Fruit fly (Drosophila melanogaster) whole organism, adult: ENCODE data around the gene CG32462.
A peak's percentile ranks its signal among the peaks of the same experiment; 100 is the strongest.

ENCODE experiments used
- CG11617 ChIP-seq: fragments of 200-800 bp; sonication (Bioruptor generic); optimal IDR thresholded peaks from 2 replicates; lab custom pipeline; 2017; ENCODE audit warnings: mild to moderate bottlenecking, missing biosample characterization, missing genetic modification reagents, missing genetic modification characterization
- CG12768 ChIP-seq: fragments of 200-800 bp; sonication (Bioruptor generic); optimal IDR thresholded peaks from 2 replicates; lab custom pipeline; 2017; ENCODE audit warnings: missing biosample characterization, missing genetic modification characterization, mild to moderate bottlenecking, moderate library complexity, missing genetic modification reagents
- CG14711 ChIP-seq: fragments of 200-800 bp; sonication (Bioruptor generic); optimal IDR thresholded peaks from 2 replicates; lab custom pipeline; 2018; ENCODE audit warnings: missing biosample characterization, mild to moderate bottlenecking, missing genetic modification characterization, moderate library complexity
- CG1620 ChIP-seq: fragments of 200-800 bp; sonication (Bioruptor generic); optimal IDR thresholded peaks from 2 replicates; lab custom pipeline; 2016; ENCODE audit warnings: missing biosample characterization, missing genetic modification characterization
- CG33017 ChIP-seq: fragments of 200-800 bp; sonication (Bioruptor generic); optimal IDR thresholded peaks from 2 replicates; lab custom pipeline; 2018; ENCODE audit warnings: missing biosample characterization, mild to moderate bottlenecking, missing genetic modification characterization, moderate library complexity
- CG5204 ChIP-seq: fragments of 200-800 bp; sonication (Bioruptor generic); optimal IDR thresholded peaks from 2 replicates; lab custom pipeline; 2016; ENCODE audit warnings: missing biosample characterization, missing genetic modification characterization
- CG7045 ChIP-seq: fragments of 200-800 bp; sonication (Bioruptor generic); optimal IDR thresholded peaks from 2 replicates; lab custom pipeline; 2017; ENCODE audit warnings: missing biosample characterization, mild to moderate bottlenecking, missing genetic modification characterization
- CG7101 ChIP-seq: fragments of 200-800 bp; sonication (Bioruptor generic); optimal IDR thresholded peaks from 2 replicates; lab custom pipeline; 2018; ENCODE audit warnings: missing biosample characterization, mild to moderate bottlenecking, missing genetic modification characterization, moderate library complexity
- Clk ChIP-seq: fragments of 200-800 bp; sonication (Bioruptor generic); optimal IDR thresholded peaks from 2 replicates; lab custom pipeline; 2017; ENCODE audit warnings: missing biosample characterization, missing genetic modification characterization
- Crg-1 ChIP-seq: fragments of 200-800 bp; sonication (Bioruptor generic); optimal IDR thresholded peaks from 2 replicates; lab custom pipeline; 2016; ENCODE audit warnings: missing biosample characterization, missing genetic modification characterization
- Hr96 ChIP-seq: fragments of 200-800 bp; sonication (Bioruptor generic); optimal IDR thresholded peaks from 2 replicates; lab custom pipeline; 2016; ENCODE audit warnings: missing biosample characterization, missing genetic modification characterization
- Mnt ChIP-seq: fragments of 200-800 bp; sonication (Bioruptor generic); optimal IDR thresholded peaks from 2 replicates; lab custom pipeline; 2016; ENCODE audit warnings: missing biosample characterization, mild to moderate bottlenecking, missing genetic modification characterization
- bab1 ChIP-seq: fragments of 200-800 bp; sonication (Bioruptor generic); optimal IDR thresholded peaks from 3 replicates; lab custom pipeline; 2019; ENCODE audit warnings: missing biosample characterization, mild to moderate bottlenecking, missing genetic modification characterization, moderate library complexity
- cic ChIP-seq: fragments of 200-800 bp; sonication (Bioruptor generic); optimal IDR thresholded peaks from 2 replicates; lab custom pipeline; 2017; ENCODE audit warnings: missing biosample characterization, mild to moderate bottlenecking, missing genetic modification characterization, moderate library complexity
- cnc ChIP-seq, 2 experiments: fragments of >200 bp; optimal IDR thresholded peaks; 2 replicates each; lab custom pipeline; 2017
- kay ChIP-seq: fragments of 200-800 bp; sonication (Bioruptor generic); peaks from one replicate; lab custom pipeline; 2016; ENCODE audit warnings: missing biosample characterization, missing genetic modification characterization, borderline replicate concordance
- ovo ChIP-seq: fragments of 200-800 bp; sonication (Bioruptor generic); optimal IDR thresholded peaks from 2 replicates; lab custom pipeline; 2016; ENCODE audit warnings: missing biosample characterization, missing genetic modification characterization
- pad ChIP-seq: fragments of 200-800 bp; sonication (Bioruptor generic); optimal IDR thresholded peaks from 3 replicates; lab custom pipeline; 2017; ENCODE audit warnings: missing biosample characterization, missing genetic modification characterization, mild to moderate bottlenecking, moderate library complexity, missing genetic modification reagents
- tj ChIP-seq: fragments of 200-800 bp; sonication (Bioruptor generic); optimal IDR thresholded peaks from 3 replicates; lab custom pipeline; 2017; ENCODE audit warnings: missing biosample characterization, mild to moderate bottlenecking, missing genetic modification characterization, moderate library complexity
- toe ChIP-seq: fragments of 200-800 bp; sonication (Bioruptor generic); optimal IDR thresholded peaks from 2 replicates; lab custom pipeline; 2016; ENCODE audit warnings: missing biosample characterization, missing genetic modification characterization

CG32462 gene

DNA sequence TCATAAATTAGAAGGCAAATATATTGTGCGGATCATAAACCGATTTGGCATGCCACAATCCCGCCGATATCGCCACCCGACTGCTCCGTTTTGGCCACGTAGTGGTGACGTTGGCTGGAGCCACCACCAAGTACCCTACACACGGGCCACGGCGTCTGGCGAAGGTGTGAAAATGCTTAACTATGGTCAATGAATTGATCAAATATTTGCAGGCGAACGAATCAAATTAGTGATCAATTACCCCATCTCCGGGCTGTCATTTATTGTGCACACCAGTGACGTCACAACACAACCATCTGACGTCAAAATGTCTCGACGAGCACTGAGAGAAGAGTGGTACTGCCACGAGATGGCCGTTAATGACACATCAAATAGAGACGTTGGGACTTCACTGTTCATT lies 34.4 kb upstream of the CG32462 start:
- TF ChIP-seq CG12768 (GFP tag; lab: Kevin White, UChicago) (no peak), cnc (optimal IDR thresholded peaks at IDR 0.05; lab: Kevin White, UChicago) (no peak), Crg-1 (GFP tag; lab: Kevin White, UChicago) (no peak), Hr96 (GFP tag; lab: Kevin White, UChicago) (no peak), kay (GFP tag; lab: Kevin White, UChicago) (no peak), CG7101 (tag; lab: Kevin White, UChicago) (no peak), CG11617 (no peak), bab1 (GFP tag; lab: Kevin White, UChicago) (no peak), Mnt (no peak), CG7045 (GFP tag; lab: Kevin White, UChicago) (no peak), Clk (GFP tag; lab: Kevin White, UChicago) (no peak), pad (GFP tag; lab: Kevin White, UChicago) (no peak), CG5204 (no peak), cic (GFP tag; lab: Kevin White, UChicago) (no peak), toe (no peak), tj (GFP tag; lab: Kevin White, UChicago) (no peak), CG14711 (tag; lab: Kevin White, UChicago) (no peak), CG1620 (GFP tag; lab: Kevin White, UChicago) (no peak), CG33017 (no peak), ovo (GFP tag; lab: Kevin White, UChicago) (no peak)

DNA sequence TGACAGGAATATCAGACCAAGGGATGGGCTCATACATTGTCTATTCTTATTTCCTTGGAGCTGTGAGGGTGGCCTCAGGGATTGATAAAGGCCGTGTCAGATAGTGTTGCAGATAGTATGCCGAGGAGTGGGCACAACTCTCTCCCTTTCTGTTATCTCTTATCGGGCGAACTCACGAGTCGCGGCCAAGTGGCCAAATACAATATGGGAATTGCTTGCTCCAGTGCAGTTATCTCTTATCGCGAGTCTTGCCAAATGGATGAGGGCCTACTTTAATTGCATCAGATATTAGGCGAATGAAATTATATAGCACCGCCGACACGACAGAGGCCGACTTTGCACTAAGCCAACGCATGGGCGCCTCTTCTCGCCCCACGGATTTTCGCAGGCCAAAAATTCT lies 33.6 kb upstream of the CG32462 start:
- TF ChIP-seq Mnt (peak; percentile 15), CG12768 (GFP tag; lab: Kevin White, UChicago) (peak; percentile 65), cic (GFP tag; lab: Kevin White, UChicago) (peak; percentile 70), Clk (GFP tag; lab: Kevin White, UChicago) (no peak)

DNA sequence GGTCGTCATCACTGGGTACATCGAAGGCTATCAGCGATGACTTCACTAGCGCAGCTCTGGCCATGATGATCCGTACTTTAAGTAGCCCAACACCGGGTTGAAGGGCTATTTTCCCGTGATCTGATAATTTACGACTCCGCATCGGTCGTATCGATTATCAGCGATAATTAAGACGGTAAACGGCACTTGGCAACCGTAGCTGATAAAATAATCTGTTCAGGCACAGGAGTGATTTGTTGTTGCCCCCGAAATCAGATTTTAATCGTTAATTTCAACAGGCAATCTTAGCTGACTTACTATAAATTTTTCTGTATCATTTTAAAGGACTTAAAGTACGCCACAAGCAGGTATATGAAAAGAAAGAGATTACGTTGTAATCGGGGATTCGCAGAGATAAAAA lies 32.5 kb upstream of the CG32462 start:
- TF ChIP-seq Crg-1 (GFP tag; lab: Kevin White, UChicago) (no peak), CG1620 (GFP tag; lab: Kevin White, UChicago) (no peak), tj (GFP tag; lab: Kevin White, UChicago) (no peak), CG7045 (GFP tag; lab: Kevin White, UChicago) (no peak), Hr96 (GFP tag; lab: Kevin White, UChicago) (no peak), CG33017 (no peak)

DNA sequence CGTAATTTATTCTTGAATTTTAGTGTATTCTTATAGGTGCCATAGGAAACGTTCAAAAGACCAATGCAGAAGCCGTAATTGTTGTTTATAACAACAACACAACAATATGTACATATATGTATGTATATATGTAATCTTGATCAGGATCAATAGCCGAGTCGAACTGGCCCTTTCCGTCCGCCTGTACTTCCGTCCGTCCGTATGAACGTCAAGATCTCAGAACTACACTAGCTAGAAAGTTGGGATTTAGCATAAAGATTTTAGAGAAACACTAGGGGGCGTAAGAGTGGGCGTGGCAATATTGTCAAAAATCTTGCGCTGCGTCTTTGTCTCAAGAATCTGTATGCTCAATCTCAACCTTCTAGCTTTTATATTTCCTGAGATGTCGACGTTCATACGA lies 31.2 kb upstream of the CG32462 start:
- TF ChIP-seq CG12768 (GFP tag; lab: Kevin White, UChicago): no peak
- TF ChIP-seq Crg-1 (GFP tag; lab: Kevin White, UChicago): no peak
- TF ChIP-seq cic (GFP tag; lab: Kevin White, UChicago): no peak
- TF ChIP-seq Mnt: no peak
- no peak for TF ChIP-seq CG33017
- no peak for TF ChIP-seq CG11617
- TF ChIP-seq CG5204: no peak
- no peak for TF ChIP-seq cnc (optimal IDR thresholded peaks at IDR 0.05; lab: Kevin White, UChicago)
- TF ChIP-seq bab1 (GFP tag; lab: Kevin White, UChicago): no peak
- no peak for TF ChIP-seq CG14711 (tag; lab: Kevin White, UChicago)
- no peak for TF ChIP-seq CG7101 (tag; lab: Kevin White, UChicago)
- no peak for TF ChIP-seq tj (GFP tag; lab: Kevin White, UChicago)
- no peak for TF ChIP-seq CG1620 (GFP tag; lab: Kevin White, UChicago)

DNA sequence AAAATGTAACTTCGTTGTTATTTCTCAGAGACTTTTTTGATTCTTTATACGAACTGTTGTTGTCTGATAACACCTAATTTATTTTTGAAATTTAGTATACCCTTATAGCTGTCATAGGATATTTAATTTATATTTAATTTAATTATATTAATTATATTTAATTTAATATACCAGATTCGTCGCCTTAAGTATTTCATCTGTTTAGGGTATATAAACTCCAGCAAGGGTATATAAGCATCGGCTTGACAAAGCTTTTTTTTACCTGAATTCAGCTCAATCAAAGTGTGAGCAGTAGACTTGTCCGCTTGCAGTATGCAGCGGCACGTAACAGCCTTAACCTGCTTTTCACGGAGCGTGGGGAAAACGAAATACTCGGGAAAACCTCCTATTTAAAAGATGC lies 30.3 kb upstream of the CG32462 start:
- no peak for TF ChIP-seq CG14711 (tag; lab: Kevin White, UChicago)

DNA sequence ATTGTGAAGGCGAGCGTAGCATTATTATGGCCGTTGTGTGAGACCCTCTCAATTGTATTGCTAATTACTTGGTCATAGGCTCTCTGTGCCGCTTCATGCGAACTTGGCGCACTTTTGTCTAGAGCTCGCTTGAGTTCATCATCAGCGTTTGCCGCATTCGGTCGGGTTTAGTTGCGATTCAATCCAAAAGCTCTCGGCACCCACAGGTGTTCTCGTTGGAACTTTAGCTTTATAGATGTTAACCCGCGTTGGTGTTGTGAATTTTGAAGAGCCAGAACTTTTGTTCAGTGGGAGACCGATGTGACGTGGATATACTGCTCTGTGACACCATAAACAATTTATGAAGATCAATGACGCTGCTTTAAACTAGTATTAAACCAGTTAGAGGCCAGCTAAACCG lies 27.6 kb upstream of the CG32462 start, which contains the start of gene slif:
TSS of gene slif (plus strand) at position 132 of the 400 bp plus-strand sequence.
- TF ChIP-seq cnc (optimal IDR thresholded peaks at IDR 0.05; lab: Kevin White, UChicago): no peak
- TF ChIP-seq tj (GFP tag; lab: Kevin White, UChicago): no peak
- TF ChIP-seq kay (GFP tag; lab: Kevin White, UChicago): no peak
- TF ChIP-seq Clk (GFP tag; lab: Kevin White, UChicago): no peak
- TF ChIP-seq CG7045 (GFP tag; lab: Kevin White, UChicago): no peak
- TF ChIP-seq ovo (GFP tag; lab: Kevin White, UChicago): no peak
- no peak for TF ChIP-seq CG7101 (tag; lab: Kevin White, UChicago)
- TF ChIP-seq CG12768 (GFP tag; lab: Kevin White, UChicago): no peak
- no peak for TF ChIP-seq CG11617
- no peak for TF ChIP-seq toe
- no peak for TF ChIP-seq CG5204
- no peak for TF ChIP-seq CG33017
- no peak for TF ChIP-seq Hr96 (GFP tag; lab: Kevin White, UChicago)
- TF ChIP-seq Mnt: no peak
- no peak for TF ChIP-seq bab1 (GFP tag; lab: Kevin White, UChicago)
- TF ChIP-seq pad (GFP tag; lab: Kevin White, UChicago): no peak
- no peak for TF ChIP-seq Crg-1 (GFP tag; lab: Kevin White, UChicago)

DNA sequence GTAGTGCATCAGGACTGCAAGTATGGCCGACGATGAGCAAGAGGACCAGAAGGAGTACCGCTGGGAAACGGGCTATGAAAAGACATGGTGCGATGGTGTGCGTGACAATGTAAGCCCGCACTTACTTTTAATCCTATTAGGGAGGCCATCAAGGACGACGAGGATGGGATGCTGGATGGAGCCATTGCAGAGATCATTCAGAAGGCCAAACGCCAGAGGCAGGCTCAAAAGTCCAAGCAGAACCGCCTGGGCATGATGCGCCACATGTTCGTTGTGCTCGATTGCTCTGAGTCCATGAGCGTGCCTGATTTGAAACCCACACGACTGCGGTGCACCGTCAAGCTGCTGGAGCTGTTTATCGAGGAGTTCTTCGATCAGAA lies 26.0 kb upstream of the CG32462 start:
- TF ChIP-seq cic (GFP tag; lab: Kevin White, UChicago): no peak
- no peak for TF ChIP-seq CG33017
- no peak for TF ChIP-seq CG12768 (GFP tag; lab: Kevin White, UChicago)
- TF ChIP-seq Hr96 (GFP tag; lab: Kevin White, UChicago): no peak
- no peak for TF ChIP-seq kay (GFP tag; lab: Kevin White, UChicago)
- no peak for TF ChIP-seq bab1 (GFP tag; lab: Kevin White, UChicago)
- TF ChIP-seq CG11617: no peak
- no peak for TF ChIP-seq Mnt
- no peak for TF ChIP-seq CG5204
- no peak for TF ChIP-seq CG14711 (tag; lab: Kevin White, UChicago)
- no peak for TF ChIP-seq CG7101 (tag; lab: Kevin White, UChicago)
- no peak for TF ChIP-seq CG1620 (GFP tag; lab: Kevin White, UChicago)
- no peak for TF ChIP-seq ovo (GFP tag; lab: Kevin White, UChicago)
- no peak for TF ChIP-seq pad (GFP tag; lab: Kevin White, UChicago)
- TF ChIP-seq cnc (optimal IDR thresholded peaks at IDR 0.05; lab: Kevin White, UChicago): no peak
- TF ChIP-seq tj (GFP tag; lab: Kevin White, UChicago): no peak
- no peak for TF ChIP-seq toe
- no peak for TF ChIP-seq Crg-1 (GFP tag; lab: Kevin White, UChicago)
